Worm (Caenorhabditis elegans) whole organism, L1 larva: ENCODE measurements around the gene cutl-4.

Experiments
- C04F5.9 ChIP-seq: sonication (generic microtip); optimal IDR thresholded peaks from 2 replicates; lab custom pipeline; 2016; ENCODE audit warnings: missing genetic modification characterization, missing compliant biosample characterization
- C16A3.4 ChIP-seq: fragments of 150-350 bp; optimal IDR thresholded peaks from 2 replicates; lab custom pipeline; 2014; ENCODE audit warnings: missing biosample characterization, missing genetic modification characterization
- C34B4.2 ChIP-seq: sonication (generic microtip); optimal IDR thresholded peaks from 2 replicates; lab custom pipeline; 2017; ENCODE audit warnings: mild to moderate bottlenecking, missing genetic modification characterization, missing compliant biosample characterization
- Y116A8C.19 ChIP-seq: sonication (generic microtip); optimal IDR thresholded peaks from 2 replicates; lab custom pipeline; 2016; ENCODE audit warnings: missing compliant biosample characterization, missing genetic modification characterization, borderline replicate concordance
- aha-1 ChIP-seq: fragments of 150-350 bp; optimal IDR thresholded peaks from 2 replicates; lab custom pipeline; 2014; ENCODE audit warnings: missing biosample characterization, missing genetic modification characterization
- alr-1 ChIP-seq: fragments of 200-800 bp; sonication (Bioruptor generic); optimal IDR thresholded peaks from 2 replicates; lab custom pipeline; 2018; ENCODE audit warnings: borderline replicate concordance, mild to moderate bottlenecking, missing genetic modification characterization, missing compliant biosample characterization
- ama-1 ChIP-seq: fragments of 150-350 bp; optimal IDR thresholded peaks from 2 replicates; lab custom pipeline; 2014
- blmp-1 ChIP-seq: fragments of 150-350 bp; optimal IDR thresholded peaks from 2 replicates; lab custom pipeline; 2014; ENCODE audit warnings: missing biosample characterization, missing genetic modification characterization
- ceh-63 ChIP-seq: fragments of 200-800 bp; sonication (Bioruptor generic); optimal IDR thresholded peaks from 2 replicates; lab custom pipeline; 2018; ENCODE audit warnings: mild to moderate bottlenecking, missing genetic modification characterization, missing compliant biosample characterization
- ceh-88 ChIP-seq: fragments of 200-800 bp; sonication (Bioruptor generic); IDR thresholded peaks from 2 replicates; pipeline ENCODE4 v1.3.6; 2022; ENCODE audit warnings: missing genetic modification characterization, missing compliant biosample characterization
- ceh-90 ChIP-seq: sonication (generic microtip); optimal IDR thresholded peaks from 2 replicates; lab custom pipeline; 2016; ENCODE audit warnings: missing genetic modification characterization, missing compliant biosample characterization
- dsc-1 ChIP-seq: sonication (generic microtip); optimal IDR thresholded peaks from 2 replicates; lab custom pipeline; 2016; ENCODE audit warnings: mild to moderate bottlenecking, missing genetic modification characterization, missing compliant biosample characterization
- efl-1 ChIP-seq, 4 experiments: fragments of 150-350 bp; optimal IDR thresholded peaks in 3 of 4; peaks in 1 of 4; 1 replicate in 1 of 4; 2 replicates in 3 of 4; lab custom pipeline; 2014; ENCODE audit warnings: missing biosample characterization in 2 of 4, missing genetic modification characterization in 2 of 4, missing genetic modification reagents in 2 of 4
- egl-13 ChIP-seq: sonication (generic microtip); optimal IDR thresholded peaks from 2 replicates; lab custom pipeline; 2016; ENCODE audit warnings: missing genotype, missing genetic modification reagents, missing genetic modification characterization, missing compliant biosample characterization
- elt-2 ChIP-seq: sonication (generic microtip); optimal IDR thresholded peaks from 2 replicates; lab custom pipeline; 2016; ENCODE audit warnings: missing genetic modification characterization, mild to moderate bottlenecking, inconsistent platforms, missing compliant biosample characterization, missing genetic modification reagents
- ets-5 ChIP-seq: fragments of 200-800 bp; sonication (Bioruptor generic); IDR thresholded peaks from 2 replicates; pipeline ENCODE4 v1.3.6; 2022; ENCODE audit warnings: missing genetic modification characterization, missing compliant biosample characterization
- fkh-4 ChIP-seq: sonication (generic microtip); optimal IDR thresholded peaks from 2 replicates; lab custom pipeline; 2016; ENCODE audit warnings: missing compliant biosample characterization, missing genetic modification characterization, borderline replicate concordance
- fos-1 ChIP-seq: fragments of 150-350 bp; optimal IDR thresholded peaks from 2 replicates; lab custom pipeline; 2014; ENCODE audit warnings: missing biosample characterization, missing genetic modification characterization
- hlh-17 ChIP-seq: fragments of 200-800 bp; sonication (Bioruptor generic); optimal IDR thresholded peaks from 2 replicates; lab custom pipeline; 2018; ENCODE audit warnings: missing genetic modification characterization, mild to moderate bottlenecking, missing compliant biosample characterization, moderate library complexity, borderline replicate concordance
- hlh-4 ChIP-seq: sonication (generic microtip); optimal IDR thresholded peaks from 2 replicates; lab custom pipeline; 2016; ENCODE audit warnings: mild to moderate bottlenecking, missing genetic modification characterization, missing compliant biosample characterization
- hpl-2 ChIP-seq: fragments of 150-350 bp; optimal IDR thresholded peaks from 2 replicates; lab custom pipeline; 2014; ENCODE audit warnings: missing biosample characterization, missing genetic modification reagents, missing genetic modification characterization
- isw-1 ChIP-seq: fragments of 200-800 bp; sonication (Bioruptor generic); IDR thresholded peaks from 2 replicates; pipeline ENCODE4 v1.3.6; 2022; ENCODE audit warnings: missing genetic modification characterization, missing compliant biosample characterization
- jun-1 ChIP-seq: fragments of 150-350 bp; optimal IDR thresholded peaks from 2 replicates; lab custom pipeline; 2014; ENCODE audit warnings: missing biosample characterization, missing genetic modification reagents, missing genetic modification characterization
- lin-14 ChIP-seq: fragments of 200-800 bp; sonication (Bioruptor generic); optimal IDR thresholded peaks from 2 replicates; lab custom pipeline; 2018; ENCODE audit warnings: mild to moderate bottlenecking, missing genetic modification characterization, moderate library complexity, missing compliant biosample characterization
- lin-15B ChIP-seq: fragments of 150-350 bp; sonication (generic microtip); optimal IDR thresholded peaks from 3 replicates; lab custom pipeline; 2014; ENCODE audit warnings: missing biosample characterization, missing genetic modification characterization
- lin-35 ChIP-seq, 2 experiments: fragments of 150-350 bp; optimal IDR thresholded peaks; 2 replicates each; lab custom pipeline; 2014; ENCODE audit warnings: missing biosample characterization in 2 of 2, missing genetic modification characterization in 2 of 2, missing genetic modification reagents in 2 of 2
- lin-39 ChIP-seq: fragments of 150-350 bp; optimal IDR thresholded peaks from 2 replicates; lab custom pipeline; 2014; ENCODE audit warnings: missing biosample characterization, missing genetic modification reagents, missing genetic modification characterization
- lir-3 ChIP-seq: sonication (generic microtip); optimal IDR thresholded peaks from 2 replicates; lab custom pipeline; 2016; ENCODE audit warnings: mild to moderate bottlenecking, missing genetic modification characterization, moderate library complexity, missing compliant biosample characterization; ENCODE audit not compliant: poor library complexity
- mep-1 ChIP-seq: fragments of 150-350 bp; optimal IDR thresholded peaks from 2 replicates; lab custom pipeline; 2014; ENCODE audit warnings: missing biosample characterization, missing genetic modification characterization
- nhr-19 ChIP-seq: fragments of 200-800 bp; sonication (Bioruptor generic); conservative IDR thresholded peaks from 2 replicates; pipeline ENCODE4 v1.3.6; 2022; ENCODE audit warnings: missing genetic modification characterization, missing compliant biosample characterization
- nhr-28 ChIP-seq: fragments of 150-350 bp; optimal IDR thresholded peaks from 2 replicates; lab custom pipeline; 2014; ENCODE audit warnings: missing biosample characterization, missing genetic modification characterization
- nhr-71 ChIP-seq: sonication (generic microtip); optimal IDR thresholded peaks from 2 replicates; lab custom pipeline; 2016; ENCODE audit warnings: mild to moderate bottlenecking, missing genetic modification characterization, moderate library complexity, missing compliant biosample characterization
- nhr-76 ChIP-seq: sonication (generic microtip); optimal IDR thresholded peaks from 2 replicates; lab custom pipeline; 2017; ENCODE audit warnings: missing biosample characterization, missing genetic modification characterization
- nhr-85 ChIP-seq: sonication (generic microtip); peaks from one replicate; lab custom pipeline; 2016; ENCODE audit warnings: missing genetic modification characterization, inconsistent platforms, missing compliant biosample characterization
- nhr-90 ChIP-seq: sonication (generic microtip); optimal IDR thresholded peaks from 2 replicates; lab custom pipeline; 2016; ENCODE audit warnings: mild to moderate bottlenecking, missing genetic modification characterization, missing compliant biosample characterization; ENCODE audit not compliant: poor library complexity
- pqm-1 ChIP-seq: sonication (generic microtip); optimal IDR thresholded peaks from 3 replicates; lab custom pipeline; 2017; ENCODE audit warnings: missing biosample characterization, missing genetic modification characterization
- rnt-1 ChIP-seq: sonication (generic microtip); optimal IDR thresholded peaks from 2 replicates; lab custom pipeline; 2016; ENCODE audit warnings: mild to moderate bottlenecking, missing genetic modification characterization, moderate library complexity, missing compliant biosample characterization
- snu-23 ChIP-seq: sonication (generic microtip); optimal IDR thresholded peaks from 2 replicates; lab custom pipeline; 2016; ENCODE audit warnings: missing genetic modification characterization, missing compliant biosample characterization
- sptf-1 ChIP-seq: fragments of 150-350 bp; optimal IDR thresholded peaks from 2 replicates; lab custom pipeline; 2014; ENCODE audit warnings: missing biosample characterization, missing genetic modification characterization
- tbx-2 ChIP-seq: sonication (generic microtip); optimal IDR thresholded peaks from 2 replicates; lab custom pipeline; 2016; ENCODE audit warnings: missing genetic modification characterization, missing compliant biosample characterization
- unc-130 ChIP-seq: fragments of 150-350 bp; optimal IDR thresholded peaks from 2 replicates; lab custom pipeline; 2017; ENCODE audit warnings: missing biosample characterization, missing genetic modification characterization, inconsistent platforms
- unc-30 ChIP-seq: sonication (generic microtip); optimal IDR thresholded peaks from 2 replicates; lab custom pipeline; 2017; ENCODE audit warnings: missing biosample characterization, missing genetic modification characterization
- unc-62 ChIP-seq: fragments of 150-350 bp; optimal IDR thresholded peaks from 2 replicates; lab custom pipeline; 2014; ENCODE audit warnings: missing biosample characterization, missing genetic modification reagents, missing genetic modification characterization
- unc-86 ChIP-seq: sonication (generic microtip); optimal IDR thresholded peaks from 2 replicates; lab custom pipeline; 2016; ENCODE audit warnings: missing genetic modification characterization, missing compliant biosample characterization
- unc-98 ChIP-seq: fragments of 200-800 bp; sonication (Bioruptor generic); IDR thresholded peaks from 2 replicates; pipeline ENCODE4 v1.3.6; 2022; ENCODE audit warnings: missing genetic modification characterization, missing compliant biosample characterization
- xbp-1 ChIP-seq: sonication (generic microtip); optimal IDR thresholded peaks from 2 replicates; lab custom pipeline; 2016; ENCODE audit warnings: missing genetic modification characterization, missing compliant biosample characterization
- zag-1 ChIP-seq: fragments of 150-350 bp; optimal IDR thresholded peaks from 2 replicates; lab custom pipeline; 2014; ENCODE audit warnings: missing biosample characterization, missing genetic modification characterization
- ztf-11 ChIP-seq, 2 experiments: sonication (generic microtip); optimal IDR thresholded peaks; 2 replicates each; lab custom pipeline; 2016 to 2017; ENCODE audit warnings: missing genetic modification characterization in 2 of 2, missing biosample characterization in 1 of 2, missing compliant biosample characterization in 1 of 2

cutl-4 gene

DNA sequence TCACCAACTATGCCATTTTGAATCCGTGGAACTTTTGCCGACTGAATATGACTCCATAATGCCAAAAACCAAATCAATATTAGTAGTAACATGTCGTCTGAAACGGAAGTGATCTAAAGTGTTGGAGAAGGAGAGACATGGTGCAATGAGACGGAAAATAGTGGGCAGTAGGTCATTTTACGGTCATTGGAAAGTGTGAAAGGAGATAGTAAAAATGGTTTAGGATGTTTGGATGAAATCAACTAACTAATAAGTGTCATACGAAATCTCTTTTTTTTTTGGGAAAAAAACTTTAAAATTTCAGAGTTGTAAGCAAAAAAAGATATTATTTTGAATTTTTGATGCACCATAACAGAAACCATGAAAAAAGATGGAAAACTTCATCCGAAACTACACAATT, at the start of gene cutl-4:
cutl-4 (minus strand) TSS at position 101 of the 400 bp plus-strand sequence.
- TF ChIP-seq nhr-90 (tag; lab: Kevin White, UChicago) (no peak), nhr-19 (GFP tag; lab: Robert Waterston, UW) (no peak), lir-3 (tag; lab: Kevin White, UChicago) (no peak), ztf-11 (tag; optimal IDR thresholded peaks at IDR 0.05; lab: Kevin White, UChicago) (no peak), hpl-2 (GFP tag; lab: Kevin White, UChicago) (no peak)

ce11 chrV:17784363-17784762, 44.7 kb upstream of the cutl-4 start:
- TF ChIP-seq unc-86 (no peak), unc-30 (no peak), elt-2 (no peak), pqm-1 (no peak), nhr-71 (no peak), ceh-63 (GFP tag; lab: Kevin White, UChicago) (no peak), dsc-1 (tag; lab: Kevin White, UChicago) (no peak), nhr-76 (tag; lab: Kevin White, UChicago) (no peak), lin-15B (tag; lab: Kevin White, UChicago) (no peak), fkh-4 (tag; lab: Kevin White, UChicago) (no peak), unc-62 (GFP tag; lab: Kevin White, UChicago) (no peak), egl-13 (no peak), ets-5 (GFP tag; lab: Robert Waterston, UW) (no peak)

DNA sequence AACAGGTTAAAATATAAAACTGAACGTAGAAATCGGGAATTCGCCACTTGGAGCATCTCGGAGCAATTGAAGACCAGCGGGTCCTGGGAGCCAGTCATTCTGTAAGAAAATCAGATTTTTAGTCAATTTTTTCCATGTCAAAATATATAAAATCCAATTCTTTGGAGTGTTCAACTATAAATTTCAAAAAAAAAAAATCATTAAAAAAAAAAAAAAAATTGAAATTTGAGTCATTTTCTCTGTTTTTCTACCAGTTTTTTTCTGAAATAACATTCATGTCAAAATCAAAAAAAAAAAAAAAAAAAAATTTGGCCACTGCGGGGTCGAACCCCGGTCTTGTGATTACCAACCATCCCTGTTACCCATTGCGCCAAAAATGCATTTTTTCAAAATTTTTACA, 43.8 kb upstream of the cutl-4 start, which contains the start of gene srab-12:
srab-12 (minus strand) TSS at position 101 of the 400 bp plus-strand sequence.
- no peak for TF ChIP-seq nhr-28 (tag; lab: Kevin White, UChicago)
- no peak for TF ChIP-seq ceh-88 (GFP tag; lab: Robert Waterston, UW)
- no peak for TF ChIP-seq mep-1 (tag; lab: Kevin White, UChicago)
- no peak for TF ChIP-seq sptf-1
- no peak for TF ChIP-seq zag-1 (tag; lab: Kevin White, UChicago)
- TF ChIP-seq jun-1 (tag; lab: Kevin White, UChicago) = no peak
- TF ChIP-seq lin-39 = no peak
- TF ChIP-seq alr-1 = no peak
- TF ChIP-seq fos-1 (tag; lab: Kevin White, UChicago) = no peak
- no peak for TF ChIP-seq C34B4.2 (tag; lab: Kevin White, UChicago)
- no peak for TF ChIP-seq aha-1 (tag; lab: Kevin White, UChicago)
- TF ChIP-seq rnt-1 (tag; lab: Kevin White, UChicago) = no peak
- TF ChIP-seq nhr-90 (tag; lab: Kevin White, UChicago) = no peak

ce11 chrV:17780285-17780684, 40.6 kb upstream of the cutl-4 start:
- TF ChIP-seq pqm-1 (no peak), fos-1 (tag; lab: Kevin White, UChicago) (no peak), lin-35 (GFP tag; optimal IDR thresholded peaks at IDR 0.05; lab: Kevin White, UChicago) (peak in 1 of 2 experiments; percentile 25), unc-30 (no peak), hlh-17 (GFP tag; lab: Kevin White, UChicago) (no peak), unc-62 (GFP tag; lab: Kevin White, UChicago) (no peak), unc-98 (GFP tag; lab: Robert Waterston, UW) (no peak), lin-14 (no peak), hpl-2 (GFP tag; lab: Kevin White, UChicago) (no peak), C16A3.4 (tag; lab: Kevin White, UChicago) (no peak), blmp-1 (tag; lab: Kevin White, UChicago) (peak; percentile 40), ama-1 (no peak), nhr-85 (tag; lab: Kevin White, UChicago) (no peak), C04F5.9 (no peak), snu-23 (GFP tag; lab: Kevin White, UChicago) (no peak), ceh-63 (GFP tag; lab: Kevin White, UChicago) (no peak), xbp-1 (tag; lab: Kevin White, UChicago) (no peak), mep-1 (tag; lab: Kevin White, UChicago) (no peak), zag-1 (tag; lab: Kevin White, UChicago) (no peak), ceh-90 (tag; lab: Kevin White, UChicago) (no peak), Y116A8C.19 (tag; lab: Kevin White, UChicago) (no peak), elt-2 (peak; percentile 17), unc-130 (tag; lab: Kevin White, UChicago) (no peak), tbx-2 (no peak), isw-1 (GFP tag; lab: Robert Waterston, UW) (no peak), efl-1 (optimal IDR thresholded peaks at IDR 0.05; lab: Kevin White, UChicago) (no peak), efl-1 (GFP tag; optimal IDR thresholded peaks at IDR 0.05 in 1 of 2; lab: Kevin White, UChicago) (peak in 1 of 2 experiments; percentile 11), hlh-4 (no peak)
